Fruit fly (Drosophila melanogaster): ENCODE data around the gene CG12523.

CG12523 gene

dm6 chr3L:10814925-10815447 lies 14.0 kb downstream of the CG12523 start:
- TF ChIP-seq CG11085 (GFP tag; IDR thresholded peaks at IDR 0.05) (no peak), abd-A (tag; optimal IDR thresholded peaks at IDR 0.05) (peak; percentile 98), CG7372 (GFP tag; IDR thresholded peaks at IDR 0.05) (0 out of 2 replicates have a peak, but pooled peaks have one; percentile 17), CG13894 (tag; optimal IDR thresholded peaks at IDR 0.05) (peak; percentile 93)

dm6 chr3L:10816703-10817531 lies 15.9 kb downstream of the CG12523 start:
- TF ChIP-seq gcm (GFP tag; optimal IDR thresholded peaks at IDR 0.05) (no peak), chif (GFP tag; optimal IDR thresholded peaks at IDR 0.05) (no peak), zen (tag; optimal IDR thresholded peaks at IDR 0.05) (no peak), Hr51 (GFP tag; optimal IDR thresholded peaks at IDR 0.05) (peak in 1 of 2 experiments; percentile 31), Fer1 (GFP tag; optimal IDR thresholded peaks at IDR 0.05) (peak; percentile 49), CG17361 (GFP tag; IDR thresholded peaks at IDR 0.05) (peak; percentile 53; the same call in 1 of the 3 replicates), CG5180 (GFP tag; optimal IDR thresholded peaks at IDR 0.05) (peak; percentile 80), abd-A (tag; optimal IDR thresholded peaks at IDR 0.05) (peak; percentile 92), CG2712 (tag; optimal IDR thresholded peaks at IDR 0.05) (peak; percentile 18), Hmr (GFP tag; optimal IDR thresholded peaks at IDR 0.05) (peak; percentile 17), Ets65A (GFP tag) (peak; percentile 87), gem (tag; optimal IDR thresholded peaks at IDR 0.05) (peak; percentile 50), lov (optimal IDR thresholded peaks at IDR 0.05) (no peak), lov (GFP tag; IDR thresholded peaks at IDR 0.05) (0 out of 3 replicates have a peak, but pooled peaks have one; percentile 54), CG11504 (tag; optimal IDR thresholded peaks at IDR 0.05) (peak; percentile 50), CG13424 (tag; optimal IDR thresholded peaks at IDR 0.05) (peak; percentile 4), CG9727 (GFP tag; optimal IDR thresholded peaks at IDR 0.05) (peak; percentile 14), Rfx (GFP tag; IDR thresholded peaks at IDR 0.05) (0 out of 2 replicates have a peak, but pooled peaks have one; percentile 11), Sox100B (GFP tag; optimal IDR thresholded peaks at IDR 0.05) (peak; percentile 14), ato (GFP tag; IDR thresholded peaks at IDR 0.05; ENCODE audit: partially characterized antibody) (0 out of 2 replicates have a peak, but pooled peaks have one; percentile 9), dimm (GFP tag; IDR thresholded peaks at IDR 0.05) (no peak), CG6272 (GFP tag; IDR thresholded peaks at IDR 0.05) (0 out of 2 replicates have a peak, but pooled peaks have one; percentile 6), CG13894 (tag; optimal IDR thresholded peaks at IDR 0.05) (peak; percentile 85), chinmo (GFP tag; IDR thresholded peaks at IDR 0.05; ENCODE audit: partially characterized antibody) (no peak), CG18599 (GFP tag; optimal IDR thresholded peaks at IDR 0.05) (peak; percentile 38), CG32532 (GFP tag; IDR thresholded peaks at IDR 0.05) (0 out of 2 replicates have a peak, but pooled peaks have one; percentile 8), CG13775 (GFP tag; optimal IDR thresholded peaks at IDR 0.05) (peak; percentile 3), CG9215 (GFP tag; IDR thresholded peaks at IDR 0.05) (no peak), Med (GFP tag) (peak; percentile 2), CG10267 (tag; optimal IDR thresholded peaks at IDR 0.05) (peak; percentile 4), HLHmδ (GFP tag; optimal IDR thresholded peaks at IDR 0.05) (no peak), Nf-YC (tag; optimal IDR thresholded peaks at IDR 0.05) (no peak), CG18262 (tag; optimal IDR thresholded peaks at IDR 0.05) (peak; percentile 29), CG7556 (GFP tag; optimal IDR thresholded peaks at IDR 0.05) (peak; percentile 55), Meics (GFP tag; optimal IDR thresholded peaks at IDR 0.05) (peak; percentile 20), sd (tag; optimal IDR thresholded peaks at IDR 0.05) (peak; percentile 33), grau (tag; optimal IDR thresholded peaks at IDR 0.05) (peak; percentile 43), PHDP (tag; optimal IDR thresholded peaks at IDR 0.05) (peak; percentile 23), D19A (tag; optimal IDR thresholded peaks at IDR 0.05) (peak; percentile 35), nerfin-1 (tag; optimal IDR thresholded peaks at IDR 0.05) (peak; percentile 28), ci (GFP tag; IDR thresholded peaks at IDR 0.05) (0 out of 3 replicates have a peak, but pooled peaks have one; percentile 25), Sox102F (GFP tag; optimal IDR thresholded peaks at IDR 0.05) (peak; percentile 40)
